Worm (Caenorhabditis elegans): ENCODE data around the gene Y43F8C.9.

Gene Y43F8C.9

DNA sequence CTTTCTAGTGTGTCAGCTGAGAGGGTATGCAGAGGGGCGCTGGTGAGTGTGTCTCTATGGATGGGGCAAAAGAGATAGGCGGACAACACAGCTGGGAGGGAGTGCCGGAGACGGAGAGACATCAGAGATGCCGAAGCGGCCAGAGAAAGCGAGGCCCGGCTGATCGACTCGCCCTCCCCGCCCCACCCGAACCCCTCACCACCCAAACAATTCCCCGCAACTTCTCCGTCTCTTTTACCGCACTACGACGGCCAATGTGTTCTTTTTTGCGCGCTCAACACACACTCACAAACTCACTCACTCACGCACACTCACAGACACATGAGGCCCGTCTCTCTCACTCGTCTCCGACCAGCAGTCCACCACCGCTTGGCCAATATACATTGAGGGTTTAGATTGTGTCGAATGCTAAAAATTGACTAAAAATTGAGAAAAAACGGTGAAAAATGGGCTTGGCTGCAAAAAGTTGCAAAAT is 23.4 kb upstream of the Y43F8C.9 start, which contains the start of gene Y43F8C.3:
Y43F8C.3 (minus strand) TSS at position 187 of the 475 bp plus-strand sequence.
- TF ChIP-seq ces-1 (GFP tag; optimal IDR thresholded peaks at IDR 0.05) (peak; percentile 35), unc-39 (tag; optimal IDR thresholded peaks at IDR 0.05) (peak; percentile 12), pha-4 (tag; optimal IDR thresholded peaks at IDR 0.05) (peak; percentile 6), elt-3 (tag; optimal IDR thresholded peaks at IDR 0.05) (no peak), unc-120 (tag; optimal IDR thresholded peaks at IDR 0.05; ENCODE audit: poor library complexity, severe bottlenecking) (peak; percentile 72), nhr-12 (tag; optimal IDR thresholded peaks at IDR 0.05) (no peak), cnd-1 (tag; optimal IDR thresholded peaks at IDR 0.05) (peak; percentile 11), sptf-1 (tag; optimal IDR thresholded peaks at IDR 0.05) (peak; percentile 64), lin-13 (tag; optimal IDR thresholded peaks at IDR 0.05) (peak; percentile 32), flh-1 (GFP tag; optimal IDR thresholded peaks at IDR 0.05) (no peak), bed-3 (GFP tag; optimal IDR thresholded peaks at IDR 0.05) (no peak), nhr-76 (tag; optimal IDR thresholded peaks at IDR 0.05) (no peak), ham-2 (GFP tag; optimal IDR thresholded peaks at IDR 0.05) (peak; percentile 75), nhr-237 (tag; optimal IDR thresholded peaks at IDR 0.05) (peak; percentile 66), mep-1 (tag; optimal IDR thresholded peaks at IDR 0.05) (peak; percentile 26), ceh-83 (GFP tag; optimal IDR thresholded peaks at IDR 0.05) (no peak), sem-2 (GFP tag; optimal IDR thresholded peaks at IDR 0.05) (no peak), lsy-2 (tag; optimal IDR thresholded peaks at IDR 0.05) (peak; percentile 41), unc-62 (GFP tag; optimal IDR thresholded peaks at IDR 0.05) (peak; percentile 9), ceh-43 (GFP tag; optimal IDR thresholded peaks at IDR 0.05) (no peak), M03D4.4 (tag; optimal IDR thresholded peaks at IDR 0.05) (no peak), hlh-1 (tag; optimal IDR thresholded peaks at IDR 0.05) (no peak), drap-1 (GFP tag; optimal IDR thresholded peaks at IDR 0.05) (peak; percentile 96), nhr-28 (tag; optimal IDR thresholded peaks at IDR 0.05) (no peak), mab-5 (tag; optimal IDR thresholded peaks at IDR 0.05) (no peak), ceh-39 (tag; optimal IDR thresholded peaks at IDR 0.05) (no peak), snpc-4 (tag; optimal IDR thresholded peaks at IDR 0.05) (no peak), mls-2 (tag; optimal IDR thresholded peaks at IDR 0.05) (peak; percentile 68), tbx-8 (GFP tag; optimal IDR thresholded peaks at IDR 0.05) (no peak), nhr-2 (tag; optimal IDR thresholded peaks at IDR 0.05) (no peak), lin-32 (GFP tag; optimal IDR thresholded peaks at IDR 0.05) (peak; percentile 40)

DNA sequence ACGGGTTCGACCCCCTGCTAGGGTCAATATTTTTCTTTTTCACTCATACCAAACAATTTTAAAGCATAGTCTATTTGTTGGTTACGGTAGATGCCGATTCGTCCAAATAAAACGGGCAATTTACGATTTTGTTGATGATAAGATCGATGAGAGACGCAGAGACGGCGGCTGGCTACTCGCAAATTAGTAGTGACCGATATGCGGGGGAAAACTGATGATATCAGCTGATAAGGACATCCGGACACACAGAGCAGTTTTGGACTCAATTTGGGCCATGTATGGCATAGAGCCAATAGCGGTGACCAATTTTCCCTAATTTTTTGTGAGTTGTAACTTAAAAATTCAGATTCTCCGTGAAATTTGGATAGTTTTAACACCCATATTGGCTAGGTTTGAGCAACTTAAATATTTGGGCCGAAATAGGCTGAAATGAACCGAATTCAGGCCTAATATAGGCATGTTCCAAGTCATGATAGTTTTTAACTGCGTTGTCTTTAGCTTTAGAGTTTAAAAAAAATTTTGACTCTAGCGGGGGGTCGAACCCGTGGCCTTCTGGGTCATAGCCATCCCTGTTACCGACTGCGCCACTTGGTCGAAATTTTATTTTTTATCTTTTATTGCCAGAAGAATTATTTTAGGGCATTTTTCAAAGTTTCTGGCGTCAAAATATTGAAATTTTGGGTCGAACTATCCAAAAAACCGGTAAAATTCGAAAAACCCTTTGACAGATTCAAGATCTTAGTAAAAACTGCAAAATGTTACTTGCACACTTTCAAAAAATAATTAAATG is 22.2 kb upstream of the Y43F8C.9 start:
- no peak for TF ChIP-seq nhr-76 (tag; optimal IDR thresholded peaks at IDR 0.05)
- TF ChIP-seq lin-32 (GFP tag; optimal IDR thresholded peaks at IDR 0.05): no peak
- TF ChIP-seq ztf-11 (tag; optimal IDR thresholded peaks at IDR 0.05): no peak
- peak; percentile 36 for TF ChIP-seq ham-2 (GFP tag; optimal IDR thresholded peaks at IDR 0.05)
- no peak for TF ChIP-seq sem-2 (GFP tag; optimal IDR thresholded peaks at IDR 0.05)
- TF ChIP-seq elt-1 (tag; optimal IDR thresholded peaks at IDR 0.05; ENCODE audit: borderline replicate concordance, insufficient read depth): peak; percentile 64
- no peak for TF ChIP-seq unc-120 (tag; optimal IDR thresholded peaks at IDR 0.05; ENCODE audit: poor library complexity, severe bottlenecking)
- no peak for TF ChIP-seq cnd-1 (tag; optimal IDR thresholded peaks at IDR 0.05)

DNA sequence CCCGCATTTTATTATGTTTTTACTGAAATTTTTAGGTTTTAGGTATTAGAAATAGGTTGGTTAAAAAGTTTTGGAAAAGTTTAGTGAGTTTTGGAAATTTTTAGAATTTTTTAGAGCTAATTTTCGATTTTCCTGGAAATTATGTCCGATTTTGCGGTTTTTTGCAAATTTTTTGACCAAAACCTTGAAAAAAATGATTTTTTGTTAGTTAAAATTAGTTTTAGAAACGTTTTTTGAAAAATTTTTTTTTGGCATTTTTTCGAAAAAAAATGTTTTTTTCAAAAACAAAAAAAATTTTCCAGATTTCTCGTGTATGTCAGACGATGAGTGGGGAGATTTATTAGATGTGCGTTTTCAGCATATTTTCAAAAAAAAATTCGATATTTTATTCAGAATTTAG is 21.2 kb upstream of the Y43F8C.9 start, which contains the start of gene dyf-19:
dyf-19 (plus strand) TSS at position 301 of the 400 bp plus-strand sequence.
- no peak for TF ChIP-seq sptf-1 (tag; optimal IDR thresholded peaks at IDR 0.05)
- no peak for TF ChIP-seq elt-1 (tag; optimal IDR thresholded peaks at IDR 0.05; ENCODE audit: borderline replicate concordance, insufficient read depth)
- no peak for TF ChIP-seq mep-1 (tag; optimal IDR thresholded peaks at IDR 0.05)
- TF ChIP-seq drap-1 (GFP tag; optimal IDR thresholded peaks at IDR 0.05): no peak
- no peak for TF ChIP-seq unc-39 (tag; optimal IDR thresholded peaks at IDR 0.05)
- TF ChIP-seq unc-62 (GFP tag; optimal IDR thresholded peaks at IDR 0.05): no peak
- no peak for TF ChIP-seq blmp-1 (tag; optimal IDR thresholded peaks at IDR 0.05)
- TF ChIP-seq ztf-11 (tag; optimal IDR thresholded peaks at IDR 0.05): no peak
- no peak for TF ChIP-seq ceh-83 (GFP tag; optimal IDR thresholded peaks at IDR 0.05)
- no peak for TF ChIP-seq flh-1 (GFP tag; optimal IDR thresholded peaks at IDR 0.05)
- no peak for TF ChIP-seq lin-13 (tag; optimal IDR thresholded peaks at IDR 0.05)
- no peak for TF ChIP-seq zip-8 (tag; optimal IDR thresholded peaks at IDR 0.05)
- TF ChIP-seq lin-32 (GFP tag; optimal IDR thresholded peaks at IDR 0.05): no peak
- TF ChIP-seq unc-120 (tag; optimal IDR thresholded peaks at IDR 0.05; ENCODE audit: poor library complexity, severe bottlenecking): no peak
- TF ChIP-seq sem-2 (GFP tag; optimal IDR thresholded peaks at IDR 0.05): no peak
- no peak for TF ChIP-seq tbx-8 (GFP tag; optimal IDR thresholded peaks at IDR 0.05)
